Fruit fly (Drosophila melanogaster) whole organism, embryonic: ENCODE measurements around the gene wwk.
A peak's percentile ranks its signal among the peaks of the same experiment; 100 is the strongest.

Experiments
- Abd-B ChIP-seq: fragments of 200-800 bp; sonication (Bioruptor generic); optimal IDR thresholded peaks from 2 replicates; lab custom pipeline; 2018; ENCODE audit warnings: missing biosample characterization, mild to moderate bottlenecking, missing genetic modification characterization, moderate library complexity
- Bteb2 ChIP-seq: fragments of 200-800 bp; sonication (Bioruptor generic); optimal IDR thresholded peaks from 2 replicates; lab custom pipeline; 2016; ENCODE audit warnings: missing biosample characterization, missing genetic modification characterization
- CG10321 ChIP-seq: fragments of 200-800 bp; sonication (Bioruptor generic); IDR thresholded peaks from 2 replicates; pipeline ENCODE4 v1.3.6; 2022; ENCODE audit warnings: missing biosample characterization, missing genetic modification characterization
- CG11398 ChIP-seq: fragments of 200-800 bp; sonication (Bioruptor generic); optimal IDR thresholded peaks from 2 replicates; lab custom pipeline; 2016; ENCODE audit warnings: missing biosample characterization, missing genetic modification characterization
- CG11456 ChIP-seq: fragments of 200-800 bp; sonication (Bioruptor generic); IDR thresholded peaks from 3 replicates; pipeline ENCODE4 v1.3.6; 2022; ENCODE audit warnings: missing biosample characterization, missing genetic modification characterization
- CG12236 ChIP-seq: fragments of 200-800 bp; sonication (Bioruptor generic); optimal IDR thresholded peaks from 2 replicates; lab custom pipeline; 2016; ENCODE audit warnings: missing biosample characterization, missing genetic modification characterization
- CG12942 ChIP-seq: fragments of 200-800 bp; sonication (Bioruptor generic); optimal IDR thresholded peaks from 3 replicates; lab custom pipeline; 2016; ENCODE audit warnings: missing biosample characterization, missing genetic modification characterization
- CG13424 ChIP-seq: fragments of 200-800 bp; sonication (Bioruptor generic); optimal IDR thresholded peaks from 2 replicates; lab custom pipeline; 2019; ENCODE audit warnings: missing biosample characterization, mild to moderate bottlenecking, missing genetic modification characterization, moderate library complexity
- CG16815 ChIP-seq: fragments of 200-800 bp; sonication (Bioruptor generic); optimal IDR thresholded peaks from 3 replicates; lab custom pipeline; 2017; ENCODE audit warnings: missing biosample characterization, mild to moderate bottlenecking, missing genetic modification characterization
- CG2199 ChIP-seq: fragments of 200-800 bp; sonication (Bioruptor generic); IDR thresholded peaks from 3 replicates; pipeline ENCODE4 v1.3.6; 2022; ENCODE audit warnings: missing biosample characterization, missing genetic modification characterization
- CG2202 ChIP-seq: fragments of 200-800 bp; sonication (Bioruptor generic); optimal IDR thresholded peaks from 2 replicates; lab custom pipeline; 2018; ENCODE audit warnings: missing biosample characterization, mild to moderate bottlenecking, missing genetic modification characterization
- CG33213 ChIP-seq: fragments of 200-800 bp; sonication (Bioruptor generic); optimal IDR thresholded peaks from 3 replicates; lab custom pipeline; 2016; ENCODE audit warnings: missing biosample characterization, missing genetic modification characterization
- CG4730 ChIP-seq: fragments of 200-800 bp; sonication (Bioruptor generic); IDR thresholded peaks from 2 replicates; pipeline ENCODE4 v1.3.6; 2022; ENCODE audit warnings: missing biosample characterization, missing genetic modification characterization
- CG6854 ChIP-seq: fragments of 200-800 bp; sonication (Bioruptor generic); optimal IDR thresholded peaks from 3 replicates; lab custom pipeline; 2017; ENCODE audit warnings: missing biosample characterization, mild to moderate bottlenecking, missing genetic modification characterization
- CG7357 ChIP-seq: fragments of 200-800 bp; sonication (Bioruptor generic); IDR thresholded peaks from 3 replicates; pipeline ENCODE4 v1.3.6; 2022; ENCODE audit warnings: missing biosample characterization, missing genetic modification characterization
- CG7786 ChIP-seq: fragments of 200-800 bp; sonication (Bioruptor generic); optimal IDR thresholded peaks from 2 replicates; lab custom pipeline; 2016; ENCODE audit warnings: missing biosample characterization, missing genetic modification characterization
- CG8765 ChIP-seq: fragments of 200-800 bp; sonication (Bioruptor generic); IDR thresholded peaks from 2 replicates; pipeline ENCODE4 v1.3.6; 2022; ENCODE audit warnings: missing biosample characterization, missing genetic modification characterization
- CG9876 ChIP-seq: fragments of 200-800 bp; sonication (Bioruptor generic); optimal IDR thresholded peaks from 2 replicates; lab custom pipeline; 2016; ENCODE audit warnings: missing biosample characterization, missing genetic modification characterization
- CkIIα-i1 ChIP-seq: fragments of 200-800 bp; sonication (Bioruptor generic); IDR thresholded peaks from 2 replicates; pipeline ENCODE4 v1.3.6; 2022; ENCODE audit warnings: missing biosample characterization, missing genetic modification characterization
- Dad ChIP-seq: fragments of 200-800 bp; sonication (Bioruptor generic); optimal IDR thresholded peaks from 3 replicates; lab custom pipeline; 2016; ENCODE audit warnings: missing biosample characterization, missing genetic modification characterization
- HmgD ChIP-seq: fragments of 200-800 bp; sonication (Bioruptor generic); optimal IDR thresholded peaks from 3 replicates; lab custom pipeline; 2016; ENCODE audit warnings: missing biosample characterization, missing genetic modification characterization
- Kr ChIP-seq: fragments of 200-800 bp; sonication (Bioruptor generic); optimal IDR thresholded peaks from 2 replicates; lab custom pipeline; 2017; ENCODE audit warnings: missing biosample characterization, mild to moderate bottlenecking, missing genetic modification characterization
- MTF-1 ChIP-seq: fragments of 200-800 bp; sonication (Bioruptor generic); optimal IDR thresholded peaks from 2 replicates; lab custom pipeline; 2018; ENCODE audit warnings: missing biosample characterization, mild to moderate bottlenecking, missing genetic modification characterization, borderline replicate concordance
- Mad ChIP-seq: fragments of 200-800 bp; sonication (Bioruptor generic); optimal IDR thresholded peaks from 2 replicates; lab custom pipeline; 2016; ENCODE audit warnings: missing biosample characterization, missing genetic modification characterization
- Myb ChIP-seq: fragments of 200-800 bp; sonication (Bioruptor generic); optimal IDR thresholded peaks from 2 replicates; lab custom pipeline; 2016; ENCODE audit warnings: missing biosample characterization, missing genetic modification characterization
- NC2α ChIP-seq: fragments of 200-800 bp; sonication (Bioruptor generic); optimal IDR thresholded peaks from 2 replicates; lab custom pipeline; 2016; ENCODE audit warnings: missing biosample characterization, missing genetic modification characterization
- Nf-YB ChIP-seq: fragments of 200-800 bp; sonication (Bioruptor generic); optimal IDR thresholded peaks from 3 replicates; lab custom pipeline; 2019; ENCODE audit warnings: missing biosample characterization, mild to moderate bottlenecking, missing genetic modification characterization, moderate library complexity
- Oli ChIP-seq: fragments of 200-800 bp; sonication (Bioruptor generic); optimal IDR thresholded peaks from 2 replicates; lab custom pipeline; 2018; ENCODE audit warnings: missing biosample characterization, mild to moderate bottlenecking, missing genetic modification characterization, moderate library complexity
- Ptx1 ChIP-seq: fragments of 200-800 bp; sonication (Bioruptor generic); IDR thresholded peaks from 2 replicates; pipeline ENCODE4 v1.3.6; 2022; ENCODE audit warnings: missing biosample characterization, missing genetic modification characterization
- Rx ChIP-seq: fragments of 200-800 bp; sonication (Bioruptor generic); IDR thresholded peaks from 2 replicates; pipeline ENCODE4 v1.3.6; 2022; ENCODE audit warnings: missing biosample characterization, missing genetic modification characterization
- Sry-β ChIP-seq: fragments of 200-800 bp; sonication (Bioruptor generic); optimal IDR thresholded peaks from 2 replicates; lab custom pipeline; 2018; ENCODE audit warnings: missing biosample characterization, mild to moderate bottlenecking, missing genetic modification characterization, moderate library complexity
- Sry-δ ChIP-seq: fragments of 200-800 bp; sonication (Bioruptor generic); optimal IDR thresholded peaks from 2 replicates; lab custom pipeline; 2016; ENCODE audit warnings: missing biosample characterization, missing genetic modification characterization
- Vsx1 ChIP-seq: fragments of 200-800 bp; sonication (Bioruptor generic); optimal IDR thresholded peaks from 2 replicates; lab custom pipeline; 2017; ENCODE audit warnings: missing biosample characterization, mild to moderate bottlenecking, missing genetic modification characterization, missing genetic modification reagents
- croc ChIP-seq: fragments of 200-800 bp; sonication (Bioruptor generic); conservative IDR thresholded peaks from 3 replicates; pipeline ENCODE4 v1.3.6; 2022; ENCODE audit warnings: missing biosample characterization, missing genetic modification characterization
- dati ChIP-seq: fragments of 200-800 bp; sonication (Bioruptor generic); IDR thresholded peaks from 2 replicates; pipeline ENCODE4 v1.3.6; 2022; ENCODE audit warnings: missing biosample characterization, missing genetic modification characterization
- dimm ChIP-seq: fragments of 200-800 bp; sonication (Bioruptor generic); IDR thresholded peaks from 2 replicates; pipeline ENCODE4 v1.3.6; 2022; ENCODE audit warnings: missing biosample characterization, missing genetic modification characterization
- dpn ChIP-seq, 2 experiments: fragments of 200-800 bp; sonication (Bioruptor generic); optimal IDR thresholded peaks; 3 replicates each; lab custom pipeline; 2016; ENCODE audit warnings: missing biosample characterization in 2 of 2, missing genetic modification characterization in 2 of 2
- dysf ChIP-seq: fragments of 200-800 bp; sonication (Bioruptor generic); IDR thresholded peaks from 3 replicates; pipeline ENCODE4 v1.3.6; 2022; ENCODE audit warnings: missing biosample characterization, missing genetic modification characterization
- en ChIP-seq: fragments of 200-800 bp; sonication (Bioruptor generic); optimal IDR thresholded peaks from 2 replicates; lab custom pipeline; 2016; ENCODE audit warnings: missing biosample characterization, missing genetic modification characterization
- fd3F ChIP-seq: fragments of 200-800 bp; sonication (Bioruptor generic); optimal IDR thresholded peaks from 2 replicates; lab custom pipeline; 2018; ENCODE audit warnings: missing biosample characterization, mild to moderate bottlenecking, missing genetic modification characterization, moderate library complexity
- fru ChIP-seq: fragments of >200 bp; optimal IDR thresholded peaks from 2 replicates; lab custom pipeline; 2017
- nau ChIP-seq: fragments of 200-800 bp; sonication (Bioruptor generic); optimal IDR thresholded peaks from 3 replicates; lab custom pipeline; 2017; ENCODE audit warnings: missing biosample characterization, mild to moderate bottlenecking, missing genetic modification characterization, missing genetic modification reagents
- pita ChIP-seq: fragments of 200-800 bp; sonication (Bioruptor generic); optimal IDR thresholded peaks from 2 replicates; lab custom pipeline; 2017; ENCODE audit warnings: missing biosample characterization, mild to moderate bottlenecking, missing genetic modification characterization
- run ChIP-seq: fragments of 200-800 bp; sonication (Bioruptor generic); optimal IDR thresholded peaks from 3 replicates; lab custom pipeline; 2018; ENCODE audit warnings: missing biosample characterization, mild to moderate bottlenecking, missing genetic modification characterization
- sc ChIP-seq, 3 experiments: fragments of >200 bp in 2 of 3; fragments of 200-800 bp in 1 of 3; sonication (Bioruptor generic) in 1 of 3; optimal IDR thresholded peaks; 2 replicates in 2 of 3; 3 replicates in 1 of 3; lab custom pipeline; 2017; ENCODE audit warnings: mild to moderate bottlenecking in 1 of 3, missing biosample characterization in 1 of 3, missing genetic modification characterization in 1 of 3, missing genetic modification reagents in 1 of 3
- sd ChIP-seq: fragments of 200-800 bp; sonication (Bioruptor generic); optimal IDR thresholded peaks from 3 replicates; lab custom pipeline; 2018; ENCODE audit warnings: missing biosample characterization, mild to moderate bottlenecking, missing genetic modification characterization, moderate library complexity
- sna ChIP-seq: fragments of 200-800 bp; sonication (Bioruptor generic); IDR thresholded peaks from 2 replicates; pipeline ENCODE4 v1.3.6; 2022; ENCODE audit warnings: missing biosample characterization, missing genetic modification characterization; ENCODE audit not compliant: partially characterized antibody
- ssp ChIP-seq: fragments of 200-800 bp; sonication (Bioruptor generic); IDR thresholded peaks from 2 replicates; pipeline ENCODE4 v1.3.6; 2022; ENCODE audit warnings: missing biosample characterization, missing genetic modification characterization
- tap ChIP-seq: fragments of 200-800 bp; optimal IDR thresholded peaks from 3 replicates; lab custom pipeline; 2019; ENCODE audit warnings: missing biosample characterization, mild to moderate bottlenecking, missing genetic modification characterization, moderate library complexity
- tio ChIP-seq: fragments of 200-800 bp; sonication (Bioruptor generic); optimal IDR thresholded peaks from 2 replicates; lab custom pipeline; 2017; ENCODE audit warnings: missing biosample characterization, missing genetic modification characterization, inconsistent platforms
- tup ChIP-seq: fragments of 200-800 bp; sonication (Bioruptor generic); optimal IDR thresholded peaks from 2 replicates; lab custom pipeline; 2016; ENCODE audit warnings: missing biosample characterization, mild to moderate bottlenecking, missing genetic modification characterization, moderate library complexity
- wek ChIP-seq: fragments of 200-800 bp; sonication (Bioruptor generic); optimal IDR thresholded peaks from 3 replicates; lab custom pipeline; 2018; ENCODE audit warnings: missing biosample characterization, mild to moderate bottlenecking, missing genetic modification characterization, moderate library complexity

Gene wwk

DNA sequence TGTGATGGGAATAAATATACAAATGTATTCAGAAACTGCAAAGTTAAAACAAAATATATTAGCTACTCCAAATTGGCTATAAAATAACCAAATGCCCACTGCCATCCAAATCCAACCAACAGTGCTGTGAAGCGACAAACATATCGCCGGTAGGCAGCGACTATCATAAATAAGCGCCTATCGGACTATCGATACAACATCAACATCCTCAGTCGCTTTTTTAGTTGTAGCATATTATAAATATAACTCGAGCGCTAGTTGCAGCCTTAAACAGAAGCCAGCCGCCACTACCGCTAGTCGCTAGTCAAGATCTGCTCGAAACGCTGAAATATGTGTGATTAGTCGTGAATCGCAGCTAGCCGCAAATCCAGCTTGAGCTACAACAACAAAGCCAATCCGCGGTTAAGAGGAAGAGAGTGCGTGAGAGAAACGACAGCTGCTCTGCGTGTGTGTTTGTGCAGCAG lies 35.2 kb upstream of the wwk start (continued):
- TF ChIP-seq CG7357 (GFP tag; lab: Robert Waterston, UW) (no peak), CG2199 (no peak), wek (GFP tag; lab: Kevin White, UChicago) (no peak), CG11398 (no peak), CG10321 (GFP tag; lab: Robert Waterston, UW) (no peak), Dad (GFP tag; lab: Kevin White, UChicago) (peak; percentile 8), NC2α (GFP tag; lab: Kevin White, UChicago) (no peak), tap (tag; lab: Kevin White, UChicago) (no peak), pita (no peak), sc (optimal IDR thresholded peaks at IDR 0.05; lab: Kevin White, UChicago) (no peak), sc (GFP tag; optimal IDR thresholded peaks at IDR 0.05; lab: Kevin White, UChicago) (no peak), CG11456 (GFP tag; lab: Robert Waterston, UW) (no peak; the same call in none of the 3 replicates), fd3F (GFP tag; lab: Kevin White, UChicago) (no peak), dpn (GFP tag; optimal IDR thresholded peaks at IDR 0.05; lab: Kevin White, UChicago) (peak; percentile 10 to 53), dati (GFP tag; lab: Robert Waterston, UW) (no peak), CG16815 (GFP tag; lab: Kevin White, UChicago) (no peak), CG13424 (tag; lab: Kevin White, UChicago) (no peak), Rx (GFP tag; lab: Robert Waterston, UW) (no peak), CkIIα-i1 (GFP tag; lab: Robert Waterston, UW) (no peak), CG2202 (no peak), Kr (no peak), dimm (GFP tag; lab: Robert Waterston, UW) (no peak), CG9876 (no peak), en (GFP tag; lab: Kevin White, UChicago) (no peak), Mad (GFP tag; lab: Kevin White, UChicago) (no peak), dysf (GFP tag; lab: Robert Waterston, UW) (no peak), Nf-YB (GFP tag; lab: Kevin White, UChicago) (no peak), CG4730 (GFP tag; lab: Robert Waterston, UW) (no peak), fru (lab: Kevin White, UChicago) (no peak), CG8765 (GFP tag; lab: Robert Waterston, UW) (peak; percentile 41; the same call in 1 of the 2 replicates), CG12942 (GFP tag; lab: Kevin White, UChicago) (no peak), Vsx1 (GFP tag; lab: Kevin White, UChicago) (no peak), CG6854 (GFP tag; lab: Kevin White, UChicago) (no peak), CG33213 (GFP tag; lab: Kevin White, UChicago) (peak; percentile 39), Bteb2 (GFP tag; lab: Kevin White, UChicago) (no peak), CG7786 (GFP tag; lab: Kevin White, UChicago) (peak; percentile 2), Sry-β (GFP tag; lab: Kevin White, UChicago) (peak; percentile 92), nau (GFP tag; lab: Kevin White, UChicago) (no peak), tio (GFP tag; lab: Kevin White, UChicago) (no peak), run (no peak), croc (no peak), sna (GFP tag; lab: Robert Waterston, UW) (peak; percentile 65), Oli (no peak), sd (tag; lab: Kevin White, UChicago) (no peak), Sry-δ (GFP tag; lab: Kevin White, UChicago) (peak; percentile 76), tup (GFP tag; lab: Kevin White, UChicago) (no peak), ssp (GFP tag; lab: Robert Waterston, UW) (no peak), CG12236 (no peak), Myb (peak; percentile 19), HmgD (GFP tag; lab: Kevin White, UChicago) (peak; percentile 14), MTF-1 (GFP tag; lab: Kevin White, UChicago) (no peak), Ptx1 (peak; percentile 52), Abd-B (GFP tag; lab: Kevin White, UChicago) (no peak)
